Fruit fly (Drosophila melanogaster): Measurements from ENCODE around the gene cDIP.

- TF ChIP-seq slp2 (GFP tag; optimal IDR thresholded peaks at IDR 0.05): no peak
- TF ChIP-seq CG8359 (GFP tag; optimal IDR thresholded peaks at IDR 0.05; ENCODE audit: borderline replicate concordance): no peak
- no peak for TF ChIP-seq CG2129 (GFP tag; IDR thresholded peaks at IDR 0.05; ENCODE audit: partially characterized antibody)
- TF ChIP-seq ase (GFP tag; IDR thresholded peaks at IDR 0.05): no peak
These were observed 15.8 kb upstream of the cDIP start for dm6 chr3R:21176663-21177145.

Data from whole organism, embryonic.